Fruit fly (Drosophila melanogaster) whole organism, prepupa: ENCODE data around the gene Jupiter.

Experiments used
- CG31627 ChIP-seq: fragments of 200-800 bp; sonication (Bioruptor generic); optimal IDR thresholded peaks from 3 replicates; lab custom pipeline; 2016; ENCODE audit warnings: missing biosample characterization, missing genetic modification characterization
- CG3919 ChIP-seq: fragments of 200-800 bp; sonication (Bioruptor generic); optimal IDR thresholded peaks from 3 replicates; lab custom pipeline; 2016; ENCODE audit warnings: missing biosample characterization, missing genetic modification characterization
- CG4318 ChIP-seq: fragments of 200-800 bp; sonication (Bioruptor generic); optimal IDR thresholded peaks from 3 replicates; lab custom pipeline; 2017; ENCODE audit warnings: missing biosample characterization, mild to moderate bottlenecking, missing genetic modification characterization
- CG8319 ChIP-seq: fragments of 200-800 bp; sonication (Bioruptor generic); optimal IDR thresholded peaks from 3 replicates; lab custom pipeline; 2016; ENCODE audit warnings: missing biosample characterization, missing genetic modification characterization
- Eip78C ChIP-seq: fragments of 200-800 bp; sonication (Bioruptor generic); peaks from one replicate; lab custom pipeline; 2016; ENCODE audit warnings: missing biosample characterization, missing genetic modification characterization
- dsx ChIP-seq: fragments of 200-800 bp; optimal IDR thresholded peaks from 3 replicates; lab custom pipeline; 2019; ENCODE audit warnings: missing biosample characterization, mild to moderate bottlenecking, missing genetic modification characterization, moderate library complexity; ENCODE audit not compliant: poor library complexity, severe bottlenecking

- TF ChIP-seq CG8319 (GFP tag; lab: Kevin White, UChicago) (no peak), CG31627 (peak; percentile 80), dsx (GFP tag; lab: Kevin White, UChicago) (no peak), CG4318 (GFP tag; lab: Kevin White, UChicago) (no peak), Eip78C (GFP tag; lab: Kevin White, UChicago) (peak; percentile 92), CG3919 (GFP tag; lab: Kevin White, UChicago) (no peak)
Observed at dm6 chr3R:11623025-11623424, 3.3 kb upstream of the Jupiter start, which contains the start of gene CG14711.
